Worm (Caenorhabditis elegans): ENCODE results near the gene oac-22.

Gene oac-22

DNA sequence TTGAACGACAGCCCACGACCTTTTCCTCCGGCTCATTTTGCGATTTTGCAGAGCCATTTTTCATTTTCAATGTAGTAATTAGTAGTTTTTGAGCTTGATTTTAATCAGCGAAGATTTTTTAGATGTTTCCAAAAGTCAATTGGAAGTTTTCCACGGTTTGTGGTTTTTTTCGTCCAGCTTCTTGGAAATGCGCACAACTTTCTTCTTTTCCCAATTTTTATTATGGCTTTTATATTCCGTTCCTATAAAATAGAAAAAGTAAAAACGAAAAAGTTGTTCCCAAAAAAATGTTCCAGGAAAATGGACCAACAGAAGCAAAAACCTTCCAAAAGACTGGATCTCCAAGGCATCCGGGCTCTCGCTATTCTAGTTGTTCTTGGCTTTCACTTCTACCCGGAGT lies at the start of gene oac-22:
Gene oac-22 (plus strand): TSS at position 301 of the 400 bp plus-strand sequence.
- TF ChIP-seq unc-62 (GFP tag; optimal IDR thresholded peaks at IDR 0.05) (no peak), mbf-1 (tag; optimal IDR thresholded peaks at IDR 0.05) (no peak), nhr-25 (tag; optimal IDR thresholded peaks at IDR 0.05) (no peak), lsy-2 (tag; optimal IDR thresholded peaks at IDR 0.05) (no peak), Y55F3AM.14 (GFP tag; optimal IDR thresholded peaks at IDR 0.05) (no peak), elt-3 (tag; optimal IDR thresholded peaks at IDR 0.05) (no peak), ceh-82 (tag; optimal IDR thresholded peaks at IDR 0.05) (no peak), gmeb-1 (tag; optimal IDR thresholded peaks at IDR 0.05) (no peak), ZK546.5 (tag; optimal IDR thresholded peaks at IDR 0.05) (no peak), nhr-23 (tag; optimal IDR thresholded peaks at IDR 0.05) (no peak), nhr-6 (tag; optimal IDR thresholded peaks at IDR 0.05) (no peak), skn-1 (tag; optimal IDR thresholded peaks at IDR 0.05) (no peak), sma-9 (GFP tag; optimal IDR thresholded peaks at IDR 0.05) (no peak), sma-9 (tag; optimal IDR thresholded peaks at IDR 0.05) (no peak), aly-2 (tag; optimal IDR thresholded peaks at IDR 0.05) (no peak), egl-27 (tag; optimal IDR thresholded peaks at IDR 0.05) (no peak)

DNA sequence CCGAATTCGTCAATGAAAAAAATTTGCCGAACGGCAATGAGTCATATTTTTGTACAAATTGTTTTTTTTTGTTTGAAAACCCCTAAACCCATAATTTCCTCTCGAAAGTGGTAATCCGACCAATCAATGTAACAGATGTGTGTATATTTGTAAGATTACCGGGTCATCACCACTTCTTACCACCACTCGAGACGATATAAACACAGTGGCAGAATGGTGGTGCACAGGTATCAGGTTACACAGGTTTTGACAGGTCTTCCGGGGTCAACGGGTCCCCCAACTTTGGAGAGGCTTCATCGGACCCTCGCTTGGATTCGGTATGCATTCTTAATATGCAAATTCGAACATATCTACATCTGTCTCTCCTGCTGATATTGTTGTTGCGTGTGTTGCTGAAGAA lies 46.8 kb upstream of the oac-22 start:
- TF ChIP-seq ceh-16 (tag; optimal IDR thresholded peaks at IDR 0.05): no peak
- no peak for TF ChIP-seq nhr-10 (tag; optimal IDR thresholded peaks at IDR 0.05)
- TF ChIP-seq ceh-82 (tag; optimal IDR thresholded peaks at IDR 0.05): no peak
- TF ChIP-seq lin-13 (GFP tag; optimal IDR thresholded peaks at IDR 0.05): no peak
- TF ChIP-seq ztf-1 (GFP tag; conservative IDR thresholded peaks at IDR 0.05): no peak
- no peak for TF ChIP-seq unc-55 (GFP tag; optimal IDR thresholded peaks at IDR 0.05)
- no peak for TF ChIP-seq sma-3 (GFP tag; optimal IDR thresholded peaks at IDR 0.05)
- TF ChIP-seq lin-11 (tag; optimal IDR thresholded peaks at IDR 0.05): no peak
- TF ChIP-seq ztf-4 (tag; optimal IDR thresholded peaks at IDR 0.05): no peak
- TF ChIP-seq unc-39 (tag; optimal IDR thresholded peaks at IDR 0.05): no peak
- no peak for TF ChIP-seq R02D3.7 (tag; optimal IDR thresholded peaks at IDR 0.05)
- TF ChIP-seq nhr-77 (tag; optimal IDR thresholded peaks at IDR 0.05): no peak
- no peak for TF ChIP-seq dmd-4 (tag; optimal IDR thresholded peaks at IDR 0.05)

DNA sequence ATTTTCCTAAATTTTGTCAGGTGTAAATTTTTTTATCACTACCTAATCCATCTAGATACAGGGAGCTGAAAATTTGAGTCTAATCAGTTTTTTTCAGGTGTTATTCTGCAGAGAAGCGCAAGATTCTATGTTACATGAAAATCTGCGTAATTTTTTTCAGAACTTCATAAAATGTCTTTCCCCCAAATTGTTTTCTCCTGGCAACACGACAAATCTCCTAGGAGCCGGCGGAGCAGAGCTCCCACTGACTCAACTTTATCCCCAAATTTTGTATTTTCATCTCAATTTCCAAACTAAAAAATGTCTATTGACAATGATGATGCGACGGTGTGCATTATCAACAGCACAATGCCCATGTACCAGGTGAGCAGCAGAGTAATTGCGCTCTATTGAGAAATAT lies 46.0 kb upstream of the oac-22 start, which contains the start of gene F28F9.2:
Gene F28F9.2 (plus strand): TSS at position 301 of the 400 bp plus-strand sequence.
- no peak for TF ChIP-seq nhr-237 (tag; optimal IDR thresholded peaks at IDR 0.05)
- no peak for TF ChIP-seq nhr-6 (tag; optimal IDR thresholded peaks at IDR 0.05)
- TF ChIP-seq elt-1 (tag; optimal IDR thresholded peaks at IDR 0.05): no peak
- no peak for TF ChIP-seq sma-9 (GFP tag; optimal IDR thresholded peaks at IDR 0.05)
- no peak for TF ChIP-seq sma-9 (tag; optimal IDR thresholded peaks at IDR 0.05)
- no peak for TF ChIP-seq nhr-21 (tag; optimal IDR thresholded peaks at IDR 0.05)
- TF ChIP-seq peb-1 (tag; optimal IDR thresholded peaks at IDR 0.05): no peak

DNA sequence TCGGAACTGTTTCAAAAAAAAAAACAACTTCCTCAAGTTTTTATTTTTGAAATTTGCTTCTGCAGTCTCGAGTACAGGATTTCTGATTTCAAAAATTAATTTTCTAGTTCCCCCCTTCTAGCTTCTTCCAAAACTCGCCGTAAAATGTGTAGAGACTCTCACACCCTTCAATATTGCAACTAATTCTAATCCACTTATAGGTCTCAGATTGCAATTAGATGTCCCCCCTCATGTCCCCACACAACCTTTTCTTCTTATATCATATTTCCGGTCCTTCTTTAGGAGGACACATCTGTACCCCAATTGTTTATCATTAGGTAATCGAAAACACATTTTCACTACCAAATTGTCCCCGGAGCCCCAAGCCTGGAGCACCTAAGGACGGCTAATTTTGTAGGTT lies 45.0 kb upstream of the oac-22 start:
- TF ChIP-seq peb-1 (tag; optimal IDR thresholded peaks at IDR 0.05): no peak
- no peak for TF ChIP-seq nhr-25 (tag; optimal IDR thresholded peaks at IDR 0.05)
- no peak for TF ChIP-seq nhr-12 (tag; optimal IDR thresholded peaks at IDR 0.05)

DNA sequence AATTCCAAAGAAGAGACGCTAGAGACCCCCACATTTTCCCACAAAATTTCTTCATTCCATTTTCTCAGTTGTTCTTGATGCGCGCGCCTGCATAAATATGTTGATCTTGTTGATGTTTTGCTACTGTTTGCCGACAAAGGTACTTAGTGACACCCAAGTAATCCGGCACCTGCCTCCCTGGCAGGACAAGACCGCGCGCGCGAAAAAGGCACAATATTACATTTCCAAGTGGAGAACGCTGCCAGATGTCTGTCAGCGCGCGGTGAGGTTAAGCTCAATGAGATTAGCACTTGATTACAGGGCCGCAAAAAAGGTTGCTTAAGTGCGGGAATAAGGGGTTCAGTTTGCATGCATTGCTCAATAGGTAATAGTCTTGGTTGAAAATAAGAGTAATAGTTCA lies 43.9 kb upstream of the oac-22 start:
- TF ChIP-seq nhr-21 (tag; optimal IDR thresholded peaks at IDR 0.05) (no peak), elt-1 (tag; optimal IDR thresholded peaks at IDR 0.05) (no peak), unc-39 (tag; optimal IDR thresholded peaks at IDR 0.05) (no peak), ama-1 (optimal IDR thresholded peaks at IDR 0.05) (no peak), crh-2 (tag; optimal IDR thresholded peaks at IDR 0.05) (no peak), C34F6.9 (tag; optimal IDR thresholded peaks at IDR 0.05) (no peak), sem-4 (tag; optimal IDR thresholded peaks at IDR 0.05) (no peak), dmd-4 (tag; optimal IDR thresholded peaks at IDR 0.05) (no peak)
